Fruit fly (Drosophila melanogaster) whole organism, embryonic: ENCODE results near the gene ea.

Experiments used
- Atf6 ChIP-seq: fragments of 200-800 bp; sonication (Bioruptor generic); IDR thresholded peaks from 2 replicates; pipeline ENCODE4 v1.3.6; 2022; ENCODE audit warnings: missing biosample characterization, missing genetic modification characterization
- C15 ChIP-seq: fragments of 200-800 bp; sonication (Bioruptor generic); IDR thresholded peaks from 3 replicates; pipeline ENCODE4 v1.3.6; 2022; ENCODE audit warnings: missing biosample characterization, missing genetic modification characterization
- CG10267 ChIP-seq: fragments of 200-800 bp; sonication (Bioruptor generic); optimal IDR thresholded peaks from 2 replicates; lab custom pipeline; 2018; ENCODE audit warnings: missing biosample characterization, mild to moderate bottlenecking, missing genetic modification characterization, moderate library complexity
- CG10543 ChIP-seq: fragments of 200-800 bp; sonication (Bioruptor generic); optimal IDR thresholded peaks from 3 replicates; lab custom pipeline; 2017; ENCODE audit warnings: missing biosample characterization, mild to moderate bottlenecking, missing genetic modification characterization, moderate library complexity
- CG11247 ChIP-seq: fragments of 200-800 bp; sonication (Bioruptor generic); IDR thresholded peaks from 2 replicates; pipeline ENCODE4 v1.3.6; 2022; ENCODE audit warnings: missing biosample characterization, missing genetic modification characterization
- CG12155 ChIP-seq: fragments of 200-800 bp; sonication (Bioruptor generic); optimal IDR thresholded peaks from 3 replicates; lab custom pipeline; 2016; ENCODE audit warnings: missing biosample characterization, missing genetic modification characterization
- CG13775 ChIP-seq: fragments of 200-800 bp; sonication (Bioruptor generic); optimal IDR thresholded peaks from 3 replicates; lab custom pipeline; 2017; ENCODE audit warnings: missing biosample characterization, mild to moderate bottlenecking, missing genetic modification characterization
- CG1603 ChIP-seq: fragments of 200-800 bp; sonication (Bioruptor generic); optimal IDR thresholded peaks from 2 replicates; lab custom pipeline; 2019; ENCODE audit warnings: missing biosample characterization, mild to moderate bottlenecking, missing genetic modification characterization, moderate library complexity
- CG17829 ChIP-seq: fragments of 200-800 bp; optimal IDR thresholded peaks from 2 replicates; lab custom pipeline; 2019; ENCODE audit warnings: missing biosample characterization, mild to moderate bottlenecking, missing genetic modification characterization, moderate library complexity
- CG1792 ChIP-seq: fragments of 200-800 bp; sonication (Bioruptor generic); optimal IDR thresholded peaks from 2 replicates; lab custom pipeline; 2016; ENCODE audit warnings: missing biosample characterization, missing genetic modification characterization
- CG2889 ChIP-seq: fragments of 200-800 bp; sonication (Bioruptor generic); IDR thresholded peaks from 3 replicates; pipeline ENCODE4 v1.3.6; 2022; ENCODE audit warnings: missing biosample characterization, missing genetic modification characterization
- CG31224 ChIP-seq: fragments of 200-800 bp; sonication (Bioruptor generic); IDR thresholded peaks from 2 replicates; pipeline ENCODE4 v1.3.6; 2022; ENCODE audit warnings: missing biosample characterization, missing genetic modification characterization
- CG31388 ChIP-seq: fragments of 200-800 bp; sonication (Bioruptor generic); optimal IDR thresholded peaks from 2 replicates; lab custom pipeline; 2016; ENCODE audit warnings: missing biosample characterization, missing genetic modification characterization
- CG3163 ChIP-seq: fragments of 200-800 bp; sonication (Bioruptor generic); optimal IDR thresholded peaks from 3 replicates; lab custom pipeline; 2016; ENCODE audit warnings: missing biosample characterization, missing genetic modification characterization
- CG4707 ChIP-seq: fragments of 200-800 bp; sonication (Bioruptor generic); optimal IDR thresholded peaks from 2 replicates; lab custom pipeline; 2018; ENCODE audit warnings: missing biosample characterization, mild to moderate bottlenecking, missing genetic modification characterization, moderate library complexity
- CG4854 ChIP-seq: fragments of 200-800 bp; sonication (Bioruptor generic); optimal IDR thresholded peaks from 2 replicates; lab custom pipeline; 2016; ENCODE audit warnings: missing biosample characterization, missing genetic modification characterization, inconsistent platforms
- CG7372 ChIP-seq: fragments of 200-800 bp; sonication (Bioruptor generic); IDR thresholded peaks from 2 replicates; pipeline ENCODE4 v1.3.6; 2022; ENCODE audit warnings: missing biosample characterization, missing genetic modification characterization
- CG9797 ChIP-seq: fragments of 200-800 bp; sonication (Bioruptor generic); optimal IDR thresholded peaks from 3 replicates; lab custom pipeline; 2018; ENCODE audit warnings: missing biosample characterization, mild to moderate bottlenecking, missing genetic modification characterization
- Camta ChIP-seq: fragments of 200-800 bp; sonication (Bioruptor generic); optimal IDR thresholded peaks from 2 replicates; lab custom pipeline; 2016; ENCODE audit warnings: missing biosample characterization, missing genetic modification characterization
- Dad ChIP-seq: fragments of 200-800 bp; sonication (Bioruptor generic); optimal IDR thresholded peaks from 3 replicates; lab custom pipeline; 2016; ENCODE audit warnings: missing biosample characterization, missing genetic modification characterization
- Doc3 ChIP-seq: fragments of 200-800 bp; sonication (Bioruptor generic); IDR thresholded peaks from 3 replicates; pipeline ENCODE4 v1.3.6; 2022; ENCODE audit warnings: missing biosample characterization, missing genetic modification characterization; ENCODE audit not compliant: partially characterized antibody
- E2f2 ChIP-seq: fragments of 200-800 bp; sonication (Bioruptor generic); IDR thresholded peaks from 2 replicates; pipeline ENCODE4 v1.3.6; 2022; ENCODE audit warnings: missing biosample characterization, missing genetic modification characterization
- ERR ChIP-seq: fragments of 200-800 bp; sonication (Bioruptor generic); optimal IDR thresholded peaks from 2 replicates; lab custom pipeline; 2016; ENCODE audit warnings: missing biosample characterization, missing genetic modification characterization
- Fer2 ChIP-seq: fragments of 200-800 bp; sonication (Bioruptor generic); optimal IDR thresholded peaks from 2 replicates; lab custom pipeline; 2018; ENCODE audit warnings: missing biosample characterization, mild to moderate bottlenecking, missing genetic modification characterization, moderate library complexity
- Hmr ChIP-seq: fragments of 200-800 bp; sonication (Bioruptor generic); optimal IDR thresholded peaks from 3 replicates; lab custom pipeline; 2017; ENCODE audit warnings: mild to moderate bottlenecking, missing biosample characterization, missing genetic modification reagents, missing genetic modification characterization
- Meics ChIP-seq: fragments of 200-800 bp; sonication (Bioruptor generic); optimal IDR thresholded peaks from 2 replicates; lab custom pipeline; 2017; ENCODE audit warnings: missing biosample characterization, mild to moderate bottlenecking, missing genetic modification characterization
- NfI ChIP-seq: fragments of 200-800 bp; sonication (Bioruptor generic); optimal IDR thresholded peaks from 3 replicates; lab custom pipeline; 2018; ENCODE audit warnings: missing biosample characterization, mild to moderate bottlenecking, missing genetic modification characterization, moderate library complexity
- Optix ChIP-seq: fragments of 200-800 bp; sonication (Bioruptor generic); IDR thresholded peaks from 3 replicates; pipeline ENCODE4 v1.3.6; 2022; ENCODE audit warnings: missing biosample characterization, missing genetic modification characterization
- Sry-δ ChIP-seq: fragments of 200-800 bp; sonication (Bioruptor generic); optimal IDR thresholded peaks from 2 replicates; lab custom pipeline; 2016; ENCODE audit warnings: missing biosample characterization, missing genetic modification characterization
- Stat92E ChIP-seq, 3 experiments: fragments of >200 bp in 2 of 3; fragments of 200-800 bp in 1 of 3; sonication (Bioruptor generic) in 1 of 3; optimal IDR thresholded peaks; 2 replicates each; lab custom pipeline; 2017 to 2019; ENCODE audit warnings: missing biosample characterization in 3 of 3, missing genetic modification characterization in 3 of 3, mild to moderate bottlenecking in 1 of 3, moderate library complexity in 1 of 3
- Xrp1 ChIP-seq: fragments of 200-800 bp; sonication (Bioruptor generic); IDR thresholded peaks from 2 replicates; pipeline ENCODE4 v1.3.6; 2022; ENCODE audit warnings: missing biosample characterization, missing genetic modification characterization
- ab ChIP-seq: fragments of 200-800 bp; sonication (Bioruptor generic); optimal IDR thresholded peaks from 2 replicates; lab custom pipeline; 2016; ENCODE audit warnings: missing biosample characterization, missing genetic modification characterization
- cas ChIP-seq: fragments of 200-800 bp; sonication (Bioruptor generic); IDR thresholded peaks from 2 replicates; pipeline ENCODE4 v1.3.6; 2022; ENCODE audit warnings: missing biosample characterization, missing genetic modification characterization
- fd3F ChIP-seq: fragments of 200-800 bp; sonication (Bioruptor generic); optimal IDR thresholded peaks from 2 replicates; lab custom pipeline; 2018; ENCODE audit warnings: missing biosample characterization, mild to moderate bottlenecking, missing genetic modification characterization, moderate library complexity
- gsb ChIP-seq: fragments of 200-800 bp; sonication (Bioruptor generic); IDR thresholded peaks from 2 replicates; pipeline ENCODE4 v1.3.6; 2022; ENCODE audit warnings: missing biosample characterization, missing genetic modification characterization
- jigr1 ChIP-seq: fragments of 200-800 bp; sonication (Bioruptor generic); IDR thresholded peaks from 3 replicates; pipeline ENCODE4 v1.3.6; 2022; ENCODE audit warnings: missing biosample characterization, missing genetic modification characterization
- klu ChIP-seq: fragments of 200-800 bp; sonication (Bioruptor generic); IDR thresholded peaks from 2 replicates; pipeline ENCODE4 v1.3.6; 2022; ENCODE audit warnings: missing biosample characterization, missing genetic modification characterization
- lilli ChIP-seq: fragments of 200-800 bp; sonication (Bioruptor generic); optimal IDR thresholded peaks from 3 replicates; lab custom pipeline; 2016; ENCODE audit warnings: missing biosample characterization, missing genetic modification characterization
- lov ChIP-seq, 2 experiments: fragments of 200-800 bp in 1 of 2; fragments of >200 bp in 1 of 2; sonication (Bioruptor generic) in 1 of 2; IDR thresholded peaks in 1 of 2; optimal IDR thresholded peaks in 1 of 2; 2 replicates in 1 of 2; 3 replicates in 1 of 2; pipeline versions ENCODE4 v1.3.6 to Lab custom; 2017 to 2022; ENCODE audit warnings: missing biosample characterization in 1 of 2, missing genetic modification characterization in 1 of 2
- nerfin-2 ChIP-seq: fragments of 200-800 bp; sonication (Bioruptor generic); IDR thresholded peaks from 2 replicates; pipeline ENCODE4 v1.3.6; 2022; ENCODE audit warnings: missing biosample characterization, missing genetic modification characterization; ENCODE audit not compliant: partially characterized antibody
- nmo ChIP-seq: fragments of 200-800 bp; sonication (Bioruptor generic); optimal IDR thresholded peaks from 2 replicates; lab custom pipeline; 2018; ENCODE audit warnings: missing biosample characterization, mild to moderate bottlenecking, missing genetic modification characterization, moderate library complexity
- oc ChIP-seq: fragments of 200-800 bp; sonication (Bioruptor generic); optimal IDR thresholded peaks from 2 replicates; lab custom pipeline; 2018; ENCODE audit warnings: missing biosample characterization, mild to moderate bottlenecking, missing genetic modification characterization, moderate library complexity
- otp ChIP-seq: fragments of 200-800 bp; sonication (Bioruptor generic); IDR thresholded peaks from 3 replicates; pipeline ENCODE4, ENCODE4 v1.3.6; 2022; ENCODE audit warnings: missing biosample characterization, missing genetic modification characterization
- peb ChIP-seq: fragments of 200-800 bp; sonication (Bioruptor generic); IDR thresholded peaks from 2 replicates; pipeline ENCODE4 v1.3.6; 2022; ENCODE audit warnings: missing biosample characterization, missing genetic modification characterization
- sna ChIP-seq: fragments of 200-800 bp; sonication (Bioruptor generic); IDR thresholded peaks from 2 replicates; pipeline ENCODE4 v1.3.6; 2022; ENCODE audit warnings: missing biosample characterization, missing genetic modification characterization; ENCODE audit not compliant: partially characterized antibody

The ea gene

dm6 chr3R:15330472-15330871, 1.9 kb downstream of the ea start, which contains the start of gene mRpL9 (continued):
- no peak for TF ChIP-seq C15
- TF ChIP-seq CG1792, result no peak
- TF ChIP-seq nmo (GFP tag; lab: Kevin White, UChicago), result peak; percentile 34
- TF ChIP-seq lilli (GFP tag; lab: Kevin White, UChicago), result peak; percentile 28
- TF ChIP-seq CG10543 (GFP tag; lab: Kevin White, UChicago), result no peak
- no peak for TF ChIP-seq CG9797
- peak; percentile 32 for TF ChIP-seq CG17829 (tag; lab: Kevin White, UChicago)
- peak; percentile 4 for TF ChIP-seq NfI (GFP tag; lab: Kevin White, UChicago)
- TF ChIP-seq Sry-δ, result peak; percentile 71
- TF ChIP-seq CG31388 (GFP tag; lab: Kevin White, UChicago), result no peak
- peak; percentile 34; the same call in 1 of the 3 replicates for TF ChIP-seq Doc3 (GFP tag; lab: Robert Waterston, UW)
- TF ChIP-seq nerfin-2 (GFP tag; lab: Robert Waterston, UW), result no peak
- TF ChIP-seq Meics (GFP tag; lab: Kevin White, UChicago), result peak; percentile 6
- no peak for TF ChIP-seq Xrp1 (GFP tag; lab: Robert Waterston, UW)
- no peak for TF ChIP-seq fd3F
- TF ChIP-seq otp (GFP tag; lab: Robert Waterston, UW), result no peak
- TF ChIP-seq sna, result no peak
- no peak for TF ChIP-seq cas (GFP tag; lab: Robert Waterston, UW)
- no peak for TF ChIP-seq Stat92E (GFP tag; optimal IDR thresholded peaks at IDR 0.05; lab: Kevin White, UChicago)
- no peak for TF ChIP-seq Fer2 (tag; lab: Kevin White, UChicago)
- TF ChIP-seq CG3163 (GFP tag; lab: Kevin White, UChicago), result no peak
- TF ChIP-seq Hmr (GFP tag; lab: Kevin White, UChicago), result no peak
- TF ChIP-seq lov (optimal IDR thresholded peaks at IDR 0.05; lab: Kevin White, UChicago), result no peak
- TF ChIP-seq lov (GFP tag; IDR thresholded peaks at IDR 0.05; lab: Robert Waterston, UW), result no peak
- TF ChIP-seq CG13775 (GFP tag; lab: Kevin White, UChicago), result no peak
- TF ChIP-seq CG11247 (GFP tag; lab: Robert Waterston, UW), result no peak
- TF ChIP-seq ERR (GFP tag; lab: Kevin White, UChicago), result no peak
- no peak for TF ChIP-seq Dad
- TF ChIP-seq CG4854 (GFP tag; lab: Kevin White, UChicago), result no peak
- no peak for TF ChIP-seq ab
- TF ChIP-seq gsb (GFP tag; lab: Robert Waterston, UW), result no peak
- TF ChIP-seq oc (tag; lab: Kevin White, UChicago), result no peak
- TF ChIP-seq jigr1 (GFP tag; lab: Robert Waterston, UW), result no peak
- TF ChIP-seq E2f2 (GFP tag; lab: Robert Waterston, UW), result peak; percentile 70
- TF ChIP-seq Atf6, result no peak
- TF ChIP-seq CG7372 (GFP tag; lab: Robert Waterston, UW), result no peak
- peak; percentile 61 for TF ChIP-seq CG1603
- TF ChIP-seq CG4707 (GFP tag; lab: Kevin White, UChicago), result no peak
- no peak for TF ChIP-seq klu (GFP tag; lab: Robert Waterston, UW)
- no peak for TF ChIP-seq CG2889 (GFP tag; lab: Robert Waterston, UW)
- TF ChIP-seq CG10267, result peak; percentile 47
- no peak for TF ChIP-seq peb
- TF ChIP-seq CG31224 (GFP tag; lab: Robert Waterston, UW), result no peak
- peak; percentile 65 for TF ChIP-seq CG12155
- no peak for TF ChIP-seq Optix (GFP tag; lab: Robert Waterston, UW)
- no peak for TF ChIP-seq Camta
